Worm (Caenorhabditis elegans) whole organism, L1 larva: Measurements from ENCODE around the gene pals-31.

ENCODE experiments used
- C16A3.4 ChIP-seq: fragments of 150-350 bp; optimal IDR thresholded peaks from 2 replicates; lab custom pipeline; 2014; ENCODE audit warnings: missing biosample characterization, missing genetic modification characterization
- Y116A8C.19 ChIP-seq: sonication (generic microtip); optimal IDR thresholded peaks from 2 replicates; lab custom pipeline; 2016; ENCODE audit warnings: missing compliant biosample characterization, missing genetic modification characterization, borderline replicate concordance
- blmp-1 ChIP-seq: fragments of 150-350 bp; optimal IDR thresholded peaks from 2 replicates; lab custom pipeline; 2014; ENCODE audit warnings: missing biosample characterization, missing genetic modification characterization
- ceh-63 ChIP-seq: fragments of 200-800 bp; sonication (Bioruptor generic); optimal IDR thresholded peaks from 2 replicates; lab custom pipeline; 2018; ENCODE audit warnings: mild to moderate bottlenecking, missing genetic modification characterization, missing compliant biosample characterization
- ceh-88 ChIP-seq: fragments of 200-800 bp; sonication (Bioruptor generic); IDR thresholded peaks from 2 replicates; pipeline ENCODE4 v1.3.6; 2022; ENCODE audit warnings: missing genetic modification characterization, missing compliant biosample characterization
- ces-1 ChIP-seq: fragments of 150-350 bp; optimal IDR thresholded peaks from 2 replicates; lab custom pipeline; 2014; ENCODE audit warnings: missing biosample characterization, missing genetic modification reagents, missing genetic modification characterization
- dsc-1 ChIP-seq: sonication (generic microtip); optimal IDR thresholded peaks from 2 replicates; lab custom pipeline; 2016; ENCODE audit warnings: mild to moderate bottlenecking, missing genetic modification characterization, missing compliant biosample characterization
- efl-1 ChIP-seq, 4 experiments: fragments of 150-350 bp; optimal IDR thresholded peaks in 3 of 4; peaks in 1 of 4; 1 replicate in 1 of 4; 2 replicates in 3 of 4; lab custom pipeline; 2014; ENCODE audit warnings: missing biosample characterization in 2 of 4, missing genetic modification characterization in 2 of 4, missing genetic modification reagents in 2 of 4
- elt-2 ChIP-seq: sonication (generic microtip); optimal IDR thresholded peaks from 2 replicates; lab custom pipeline; 2016; ENCODE audit warnings: missing genetic modification characterization, mild to moderate bottlenecking, inconsistent platforms, missing compliant biosample characterization, missing genetic modification reagents
- ets-5 ChIP-seq: fragments of 200-800 bp; sonication (Bioruptor generic); IDR thresholded peaks from 2 replicates; pipeline ENCODE4 v1.3.6; 2022; ENCODE audit warnings: missing genetic modification characterization, missing compliant biosample characterization
- fkh-8 ChIP-seq: sonication (generic microtip); optimal IDR thresholded peaks from 2 replicates; lab custom pipeline; 2016; ENCODE audit warnings: mild to moderate bottlenecking, missing genetic modification characterization, missing compliant biosample characterization
- fos-1 ChIP-seq: fragments of 150-350 bp; optimal IDR thresholded peaks from 2 replicates; lab custom pipeline; 2014; ENCODE audit warnings: missing biosample characterization, missing genetic modification characterization
- grh-1 ChIP-seq: fragments of 200-800 bp; sonication (Bioruptor generic); IDR thresholded peaks from 2 replicates; pipeline ENCODE4 v1.3.6; 2022; ENCODE audit warnings: missing genetic modification reagents, missing genetic modification characterization, missing compliant biosample characterization
- hlh-4 ChIP-seq: sonication (generic microtip); optimal IDR thresholded peaks from 2 replicates; lab custom pipeline; 2016; ENCODE audit warnings: mild to moderate bottlenecking, missing genetic modification characterization, missing compliant biosample characterization
- irx-1 ChIP-seq: sonication (generic microtip); optimal IDR thresholded peaks from 2 replicates; lab custom pipeline; 2016; ENCODE audit warnings: missing genetic modification characterization, missing compliant biosample characterization
- isw-1 ChIP-seq: fragments of 200-800 bp; sonication (Bioruptor generic); IDR thresholded peaks from 2 replicates; pipeline ENCODE4 v1.3.6; 2022; ENCODE audit warnings: missing genetic modification characterization, missing compliant biosample characterization
- lin-13 ChIP-seq: fragments of 150-350 bp; optimal IDR thresholded peaks from 2 replicates; lab custom pipeline; 2014; ENCODE audit warnings: missing biosample characterization, missing genetic modification reagents, missing genetic modification characterization
- lin-14 ChIP-seq: fragments of 200-800 bp; sonication (Bioruptor generic); optimal IDR thresholded peaks from 2 replicates; lab custom pipeline; 2018; ENCODE audit warnings: mild to moderate bottlenecking, missing genetic modification characterization, moderate library complexity, missing compliant biosample characterization
- lin-35 ChIP-seq, 2 experiments: fragments of 150-350 bp; optimal IDR thresholded peaks; 2 replicates each; lab custom pipeline; 2014; ENCODE audit warnings: missing biosample characterization in 2 of 2, missing genetic modification characterization in 2 of 2, missing genetic modification reagents in 2 of 2
- lin-39 ChIP-seq: fragments of 150-350 bp; optimal IDR thresholded peaks from 2 replicates; lab custom pipeline; 2014; ENCODE audit warnings: missing biosample characterization, missing genetic modification reagents, missing genetic modification characterization
- lsy-2 ChIP-seq, 2 experiments: fragments of 150-350 bp; optimal IDR thresholded peaks; 2 replicates each; lab custom pipeline; 2014; ENCODE audit warnings: missing biosample characterization in 2 of 2, missing genetic modification characterization in 2 of 2
- mab-9 ChIP-seq: fragments of 200-800 bp; sonication (Bioruptor generic); IDR thresholded peaks from 2 replicates; pipeline ENCODE4 v1.3.6; 2022; ENCODE audit warnings: missing genetic modification reagents, missing genetic modification characterization, missing compliant biosample characterization
- mdl-1 ChIP-seq, 2 experiments: fragments of 150-350 bp; optimal IDR thresholded peaks; 2 replicates each; lab custom pipeline; 2014 to 2017; ENCODE audit warnings: missing biosample characterization in 2 of 2, missing genetic modification characterization in 2 of 2, inconsistent platforms in 1 of 2
- mep-1 ChIP-seq: fragments of 150-350 bp; optimal IDR thresholded peaks from 2 replicates; lab custom pipeline; 2014; ENCODE audit warnings: missing biosample characterization, missing genetic modification characterization
- nhr-11 ChIP-seq: fragments of 150-350 bp; optimal IDR thresholded peaks from 2 replicates; lab custom pipeline; 2014; ENCODE audit warnings: missing biosample characterization, missing genetic modification characterization
- nhr-19 ChIP-seq: fragments of 200-800 bp; sonication (Bioruptor generic); conservative IDR thresholded peaks from 2 replicates; pipeline ENCODE4 v1.3.6; 2022; ENCODE audit warnings: missing genetic modification characterization, missing compliant biosample characterization
- nhr-20 ChIP-seq: sonication (generic microtip); optimal IDR thresholded peaks from 2 replicates; lab custom pipeline; 2016; ENCODE audit warnings: mild to moderate bottlenecking, missing genetic modification characterization, missing compliant biosample characterization
- nhr-47 ChIP-seq: sonication (generic microtip); optimal IDR thresholded peaks from 2 replicates; lab custom pipeline; 2016; ENCODE audit warnings: mild to moderate bottlenecking, missing genetic modification characterization, moderate library complexity, missing compliant biosample characterization
- nhr-71 ChIP-seq: sonication (generic microtip); optimal IDR thresholded peaks from 2 replicates; lab custom pipeline; 2016; ENCODE audit warnings: mild to moderate bottlenecking, missing genetic modification characterization, moderate library complexity, missing compliant biosample characterization
- nhr-85 ChIP-seq: sonication (generic microtip); peaks from one replicate; lab custom pipeline; 2016; ENCODE audit warnings: missing genetic modification characterization, inconsistent platforms, missing compliant biosample characterization
- nhr-90 ChIP-seq: sonication (generic microtip); optimal IDR thresholded peaks from 2 replicates; lab custom pipeline; 2016; ENCODE audit warnings: mild to moderate bottlenecking, missing genetic modification characterization, missing compliant biosample characterization; ENCODE audit not compliant: poor library complexity
- skn-1 ChIP-seq: fragments of 150-350 bp; optimal IDR thresholded peaks from 2 replicates; lab custom pipeline; 2014; ENCODE audit warnings: missing biosample characterization, missing genetic modification characterization
- snu-23 ChIP-seq: sonication (generic microtip); optimal IDR thresholded peaks from 2 replicates; lab custom pipeline; 2016; ENCODE audit warnings: missing genetic modification characterization, missing compliant biosample characterization
- sox-4 ChIP-seq: sonication (generic microtip); optimal IDR thresholded peaks from 2 replicates; lab custom pipeline; 2016; ENCODE audit warnings: missing genetic modification characterization, missing compliant biosample characterization
- swsn-7 ChIP-seq: sonication (generic microtip); optimal IDR thresholded peaks from 2 replicates; lab custom pipeline; 2016; ENCODE audit warnings: missing genetic modification characterization, missing compliant biosample characterization
- unc-86 ChIP-seq: sonication (generic microtip); optimal IDR thresholded peaks from 2 replicates; lab custom pipeline; 2016; ENCODE audit warnings: missing genetic modification characterization, missing compliant biosample characterization
- zag-1 ChIP-seq: fragments of 150-350 bp; optimal IDR thresholded peaks from 2 replicates; lab custom pipeline; 2014; ENCODE audit warnings: missing biosample characterization, missing genetic modification characterization
- ztf-11 ChIP-seq, 2 experiments: sonication (generic microtip); optimal IDR thresholded peaks; 2 replicates each; lab custom pipeline; 2016 to 2017; ENCODE audit warnings: missing genetic modification characterization in 2 of 2, missing biosample characterization in 1 of 2, missing compliant biosample characterization in 1 of 2

pals-31 gene

DNA sequence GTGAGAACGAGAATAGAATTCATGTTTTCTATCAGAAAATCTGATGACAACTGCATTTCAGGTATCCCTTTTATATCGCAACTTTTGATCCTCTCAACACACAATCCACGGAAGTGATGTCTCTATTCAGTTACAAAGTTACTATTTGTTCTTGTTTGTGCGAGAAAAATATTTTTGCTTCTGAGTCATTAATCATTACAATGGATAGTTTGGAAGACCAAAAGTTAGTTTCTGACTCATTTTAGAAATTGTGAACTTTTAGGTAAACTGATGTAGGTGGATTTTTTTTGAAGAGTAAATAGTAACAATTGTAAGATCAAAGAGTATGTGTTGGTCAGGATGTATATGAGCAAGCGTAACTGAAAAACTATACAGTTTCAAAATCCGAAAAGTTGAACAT is 26.7 kb upstream of the pals-31 start, which contains the start of gene srlf-36 (continued):
- TF ChIP-seq elt-2 (tag; lab: Kevin White, UChicago) (no peak), lin-13 (GFP tag; lab: Kevin White, UChicago) (no peak)
- TF ChIP-seq, all 84 proteins: peak for 0

DNA sequence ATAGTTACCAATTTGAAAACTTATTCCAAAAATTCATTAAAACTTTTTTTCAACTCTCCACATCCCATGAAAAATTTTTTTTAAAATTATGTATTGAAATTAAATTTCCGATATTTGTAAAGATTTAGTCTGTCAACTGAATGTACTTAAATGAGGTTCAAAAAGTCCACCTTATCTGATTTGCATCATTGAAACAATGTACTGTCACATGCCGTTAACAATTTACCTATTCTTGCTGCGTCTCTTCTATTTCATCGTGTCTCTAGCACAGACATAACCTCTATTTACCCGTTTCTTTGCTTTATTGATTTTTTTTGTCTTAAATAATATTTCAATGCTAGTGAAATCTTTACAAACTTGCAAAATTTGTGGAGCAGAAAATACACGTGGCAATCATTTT is 26.2 kb upstream of the pals-31 start, which contains the start of gene nhr-90:
nhr-90 (plus strand) TSS at position 296 of the 400 bp plus-strand sequence.
- TF ChIP-seq nhr-19 (GFP tag; lab: Robert Waterston, UW) = no peak
- TF ChIP-seq skn-1 (tag; lab: Kevin White, UChicago) = peak; percentile 18
- no peak for TF ChIP-seq ceh-63 (GFP tag; lab: Kevin White, UChicago)
- TF ChIP-seq blmp-1 (tag; lab: Kevin White, UChicago) = peak; percentile 0
- no peak for TF ChIP-seq efl-1 (optimal IDR thresholded peaks at IDR 0.05; lab: Kevin White, UChicago)
- TF ChIP-seq efl-1 (GFP tag; optimal IDR thresholded peaks at IDR 0.05 in 1 of 2; lab: Kevin White, UChicago) = peak in 1 of 2 experiments; percentile 46
- TF ChIP-seq nhr-11 = no peak
- peak; percentile 5 for TF ChIP-seq C16A3.4 (tag; lab: Kevin White, UChicago)
- peak; percentile 55 for TF ChIP-seq nhr-20 (tag; lab: Kevin White, UChicago)
- no peak for TF ChIP-seq snu-23
- TF ChIP-seq nhr-85 (tag; lab: Kevin White, UChicago) = peak; percentile 72
- TF ChIP-seq grh-1 = no peak
- no peak for TF ChIP-seq mep-1
- TF ChIP-seq lin-35 (GFP tag; optimal IDR thresholded peaks at IDR 0.05; lab: Kevin White, UChicago) = peak in 1 of 2 experiments; percentile 46
- no peak for TF ChIP-seq irx-1 (tag; lab: Kevin White, UChicago)

DNA sequence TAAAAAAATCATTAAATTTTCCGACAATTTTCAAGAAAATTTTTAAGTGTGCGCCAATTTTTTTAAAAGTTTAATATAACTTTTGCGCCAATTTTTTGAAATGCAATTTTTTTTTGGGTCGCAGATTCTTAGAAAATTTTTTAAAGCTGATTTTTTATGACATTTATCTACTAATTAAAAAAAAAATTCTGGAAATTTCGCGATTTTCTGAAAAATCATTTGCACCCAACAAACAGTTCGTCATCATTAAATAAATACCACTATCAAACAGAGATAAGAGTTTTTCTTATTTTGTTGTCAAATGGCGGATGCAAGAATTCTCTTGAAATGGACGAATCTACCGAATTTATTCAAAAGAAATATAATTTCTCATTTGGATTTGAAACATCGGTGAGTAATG is 21.1 kb upstream of the pals-31 start, which contains the start of gene F48G7.13:
F48G7.13 (plus strand) TSS at position 301 of the 400 bp plus-strand sequence.
- no peak for TF ChIP-seq lin-13 (GFP tag; lab: Kevin White, UChicago)
- TF ChIP-seq mdl-1 (tag; optimal IDR thresholded peaks at IDR 0.05; lab: Kevin White, UChicago) = no peak
- no peak for TF ChIP-seq ceh-88 (GFP tag; lab: Robert Waterston, UW)
- no peak for TF ChIP-seq ceh-63 (GFP tag; lab: Kevin White, UChicago)
- no peak for TF ChIP-seq lin-39 (tag; lab: Kevin White, UChicago)
- TF ChIP-seq dsc-1 (tag; lab: Kevin White, UChicago) = no peak
- no peak for TF ChIP-seq fos-1
- TF ChIP-seq isw-1 (GFP tag; lab: Robert Waterston, UW) = no peak
- no peak for TF ChIP-seq fkh-8
- TF ChIP-seq Y116A8C.19 (tag; lab: Kevin White, UChicago) = no peak
- no peak for TF ChIP-seq mab-9 (GFP tag; lab: Robert Waterston, UW)
- no peak for TF ChIP-seq swsn-7 (tag; lab: Kevin White, UChicago)
- TF ChIP-seq ets-5 (GFP tag; lab: Robert Waterston, UW) = no peak
- TF ChIP-seq, all 84 proteins: peak for 0

DNA sequence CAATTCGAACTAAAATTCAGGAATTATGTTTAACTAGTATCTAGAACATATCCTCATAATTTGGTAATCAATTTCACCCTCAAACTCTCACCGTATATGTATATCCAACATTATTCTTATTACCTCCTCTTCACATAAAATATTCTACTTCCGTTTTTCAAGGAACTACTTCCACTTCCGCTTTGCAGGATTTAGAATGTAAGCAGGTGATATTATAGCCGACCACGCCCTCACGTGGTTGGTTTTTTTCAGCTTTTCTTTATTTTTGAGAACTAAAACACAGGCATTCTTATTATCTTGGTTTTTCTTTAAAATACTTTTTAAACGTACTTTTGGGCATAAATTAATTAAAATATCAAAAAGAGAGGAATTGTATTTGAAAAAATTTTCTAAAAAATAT is 18.5 kb upstream of the pals-31 start:
- TF ChIP-seq lsy-2 (tag; optimal IDR thresholded peaks at IDR 0.05; lab: Kevin White, UChicago) (peak in 1 of 2 experiments; percentile 38), zag-1 (tag; lab: Kevin White, UChicago) (no peak), nhr-47 (peak; percentile 77), fos-1 (no peak), unc-86 (tag; lab: Kevin White, UChicago) (peak; percentile 34), lin-14 (GFP tag; lab: Kevin White, UChicago) (peak; percentile 75), nhr-71 (tag; lab: Kevin White, UChicago) (peak; percentile 82), ztf-11 (tag; optimal IDR thresholded peaks at IDR 0.05; lab: Kevin White, UChicago) (no peak), nhr-11 (peak; percentile 27), swsn-7 (tag; lab: Kevin White, UChicago) (peak; percentile 28), hlh-4 (tag; lab: Kevin White, UChicago) (peak; percentile 97), sox-4 (tag; lab: Kevin White, UChicago) (peak; percentile 43), ces-1 (GFP tag; lab: Kevin White, UChicago) (no peak), fkh-8 (peak; percentile 93), nhr-20 (tag; lab: Kevin White, UChicago) (peak; percentile 44), nhr-90 (tag; lab: Kevin White, UChicago) (no peak)
